Worm (Caenorhabditis elegans): ENCODE data around the gene prdx-3.

Gene prdx-3

ce11 chrIII:4434294-4434781 lies 27.1 kb downstream of the prdx-3 start, which contains the start of gene C28A5.1:
C28A5.1 (minus strand) TSS chrIII:4434344.
- TF ChIP-seq hmbx-1 (tag; optimal IDR thresholded peaks at IDR 0.05) (no peak), ama-1 (optimal IDR thresholded peaks at IDR 0.05) (no peak), hmg-4 (GFP tag; optimal IDR thresholded peaks at IDR 0.05) (no peak), flt-1 (GFP tag; IDR thresholded peaks at IDR 0.05) (no peak), tra-4 (tag; optimal IDR thresholded peaks at IDR 0.05) (no peak), pes-1 (GFP tag; IDR thresholded peaks at IDR 0.05) (no peak), scrt-1 (GFP tag; IDR thresholded peaks at IDR 0.05) (no peak), ceh-13 (GFP tag; optimal IDR thresholded peaks at IDR 0.05) (no peak)

ce11 chrIII:4435262-4435661 lies 28.0 kb downstream of the prdx-3 start:
- TF ChIP-seq sea-1 (GFP tag; conservative IDR thresholded peaks at IDR 0.05) (no peak), pes-1 (GFP tag; IDR thresholded peaks at IDR 0.05) (no peak), ets-7 (tag; optimal IDR thresholded peaks at IDR 0.05) (no peak), hnd-1 (tag; optimal IDR thresholded peaks at IDR 0.05) (no peak), tra-4 (tag; optimal IDR thresholded peaks at IDR 0.05) (no peak), scrt-1 (GFP tag; IDR thresholded peaks at IDR 0.05) (no peak), tbx-11 (GFP tag; IDR thresholded peaks at IDR 0.05) (no peak), hmbx-1 (tag; optimal IDR thresholded peaks at IDR 0.05) (no peak), flt-1 (GFP tag; IDR thresholded peaks at IDR 0.05) (no peak), ceh-13 (GFP tag; optimal IDR thresholded peaks at IDR 0.05) (no peak), ceh-36 (tag; optimal IDR thresholded peaks at IDR 0.05) (no peak), B0310.2 (tag; optimal IDR thresholded peaks at IDR 0.05) (no peak), F13C5.2 (tag; optimal IDR thresholded peaks at IDR 0.05) (no peak), tbx-37 (GFP tag; conservative IDR thresholded peaks at IDR 0.05) (no peak), aly-1 (tag; optimal IDR thresholded peaks at IDR 0.05) (no peak), hmg-4 (GFP tag; optimal IDR thresholded peaks at IDR 0.05) (no peak)

DNA sequence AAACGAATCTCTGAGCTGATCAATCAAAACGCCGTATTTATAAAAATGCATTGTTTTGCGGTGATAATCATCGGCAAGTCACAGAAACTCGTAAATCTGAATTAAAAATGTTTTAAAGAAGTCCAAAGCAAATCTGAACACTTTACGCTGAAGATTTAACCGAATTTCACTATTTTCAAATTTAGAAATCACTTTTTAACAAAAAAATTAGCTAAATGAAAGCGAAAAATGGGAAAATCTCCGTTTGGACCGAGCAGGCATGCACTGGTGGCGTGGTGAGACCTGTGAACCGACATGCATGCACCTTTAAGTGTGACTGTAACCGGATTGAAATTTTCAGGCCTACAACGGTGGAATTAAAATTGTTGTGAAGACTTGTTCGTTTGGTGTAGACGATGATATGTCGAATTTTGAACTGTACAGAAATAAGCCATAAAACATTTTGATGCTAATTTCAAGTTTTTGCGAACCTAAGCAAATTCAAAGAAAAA lies 32.3 kb downstream of the prdx-3 start, which contains the start of gene C28A5.2:
C28A5.2 (minus strand) TSS at position 51 of the 491 bp plus-strand sequence.
- no peak for TF ChIP-seq aly-1 (tag; optimal IDR thresholded peaks at IDR 0.05)

ce11 chrIII:4441781-4442180 lies 34.5 kb downstream of the prdx-3 start, which contains the start of gene nex-3:
nex-3 (plus strand) TSS chrIII:4442081.
- TF ChIP-seq scrt-1 (GFP tag; IDR thresholded peaks at IDR 0.05) (no peak), B0310.2 (tag; optimal IDR thresholded peaks at IDR 0.05) (no peak), tra-4 (tag; optimal IDR thresholded peaks at IDR 0.05) (no peak), ceh-13 (GFP tag; optimal IDR thresholded peaks at IDR 0.05) (no peak), aly-1 (tag; optimal IDR thresholded peaks at IDR 0.05) (no peak), ets-7 (tag; optimal IDR thresholded peaks at IDR 0.05) (no peak), sea-1 (GFP tag; conservative IDR thresholded peaks at IDR 0.05) (no peak), ceh-36 (tag; optimal IDR thresholded peaks at IDR 0.05) (no peak), flt-1 (GFP tag; IDR thresholded peaks at IDR 0.05) (no peak), tbx-37 (GFP tag; conservative IDR thresholded peaks at IDR 0.05) (no peak), F13C5.2 (tag; optimal IDR thresholded peaks at IDR 0.05) (no peak), pes-1 (GFP tag; IDR thresholded peaks at IDR 0.05) (no peak), tbx-11 (GFP tag; IDR thresholded peaks at IDR 0.05) (no peak), hmg-4 (GFP tag; optimal IDR thresholded peaks at IDR 0.05) (no peak), hnd-1 (tag; optimal IDR thresholded peaks at IDR 0.05) (no peak), ama-1 (optimal IDR thresholded peaks at IDR 0.05) (no peak)

DNA sequence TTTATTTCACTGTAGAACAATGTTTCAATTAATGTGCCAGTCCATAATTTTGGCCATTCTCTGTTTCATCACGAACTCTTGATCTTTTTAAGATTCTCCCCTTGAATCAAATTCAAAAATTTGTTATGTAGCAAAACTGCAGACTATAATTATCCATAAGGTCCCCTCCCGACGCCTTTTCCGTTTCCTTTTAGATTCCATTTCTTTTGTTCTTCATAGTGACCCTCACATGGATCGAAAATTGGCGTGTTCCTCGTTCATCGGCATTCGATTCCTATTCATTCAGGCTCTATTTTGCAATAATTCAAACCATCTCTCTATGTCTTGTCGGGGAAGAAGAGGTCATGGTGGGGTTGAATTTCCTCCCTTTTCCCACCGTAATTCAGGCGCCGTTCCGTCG lies 37.2 kb downstream of the prdx-3 start:
- TF ChIP-seq flt-1 (GFP tag; IDR thresholded peaks at IDR 0.05) (no peak), tbx-37 (GFP tag; conservative IDR thresholded peaks at IDR 0.05) (no peak), tbx-11 (GFP tag; IDR thresholded peaks at IDR 0.05) (no peak), ama-1 (optimal IDR thresholded peaks at IDR 0.05) (no peak), scrt-1 (GFP tag; IDR thresholded peaks at IDR 0.05) (no peak), pes-1 (GFP tag; IDR thresholded peaks at IDR 0.05) (no peak), ets-7 (tag; optimal IDR thresholded peaks at IDR 0.05) (no peak), tra-4 (tag; optimal IDR thresholded peaks at IDR 0.05) (no peak), ceh-13 (GFP tag; optimal IDR thresholded peaks at IDR 0.05) (no peak), hmg-4 (GFP tag; optimal IDR thresholded peaks at IDR 0.05) (no peak), sea-1 (GFP tag; conservative IDR thresholded peaks at IDR 0.05) (no peak), ceh-36 (tag; optimal IDR thresholded peaks at IDR 0.05) (no peak), hmbx-1 (tag; optimal IDR thresholded peaks at IDR 0.05) (no peak), hnd-1 (tag; optimal IDR thresholded peaks at IDR 0.05) (no peak), B0310.2 (tag; optimal IDR thresholded peaks at IDR 0.05) (no peak), F13C5.2 (tag; optimal IDR thresholded peaks at IDR 0.05) (no peak)

- no peak for TF ChIP-seq ama-1 (optimal IDR thresholded peaks at IDR 0.05)
- TF ChIP-seq flt-1 (GFP tag; IDR thresholded peaks at IDR 0.05): no peak
- TF ChIP-seq hmg-4 (GFP tag; optimal IDR thresholded peaks at IDR 0.05): no peak
- TF ChIP-seq pes-1 (GFP tag; IDR thresholded peaks at IDR 0.05): no peak
- no peak for TF ChIP-seq tra-4 (tag; optimal IDR thresholded peaks at IDR 0.05)
- no peak for TF ChIP-seq hmbx-1 (tag; optimal IDR thresholded peaks at IDR 0.05)
- no peak for TF ChIP-seq sea-1 (GFP tag; conservative IDR thresholded peaks at IDR 0.05)
- TF ChIP-seq tbx-37 (GFP tag; conservative IDR thresholded peaks at IDR 0.05): no peak
- TF ChIP-seq ceh-13 (GFP tag; optimal IDR thresholded peaks at IDR 0.05): no peak
- TF ChIP-seq aly-1 (tag; optimal IDR thresholded peaks at IDR 0.05): no peak
- no peak for TF ChIP-seq ets-7 (tag; optimal IDR thresholded peaks at IDR 0.05)
- no peak for TF ChIP-seq ceh-36 (tag; optimal IDR thresholded peaks at IDR 0.05)
These were observed 40.8 kb downstream of the prdx-3 start for ce11 chrIII:4448029-4448428.

DNA sequence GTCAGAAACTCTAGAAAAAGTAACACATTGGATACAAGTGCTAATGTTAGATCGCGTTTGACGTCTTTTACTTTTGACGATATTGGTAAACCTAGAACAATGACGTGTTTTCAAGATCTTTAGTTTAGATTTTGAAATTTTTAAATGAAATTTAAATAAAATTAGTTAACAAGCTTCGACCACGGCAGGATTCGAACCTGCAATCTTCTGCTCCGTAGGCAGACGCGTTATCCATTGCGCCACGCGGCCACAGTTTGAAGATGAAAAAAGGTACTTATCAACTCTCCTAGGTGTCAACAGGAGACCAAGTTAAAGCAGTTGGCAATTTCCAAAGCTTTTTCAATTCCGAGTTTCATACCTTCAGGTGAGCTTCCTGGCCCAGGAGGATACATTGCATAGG lies 42.1 kb downstream of the prdx-3 start:
- no peak for TF ChIP-seq pes-1 (GFP tag; IDR thresholded peaks at IDR 0.05)
- TF ChIP-seq hmbx-1 (tag; optimal IDR thresholded peaks at IDR 0.05): no peak
- TF ChIP-seq B0310.2 (tag; optimal IDR thresholded peaks at IDR 0.05): no peak
- TF ChIP-seq tra-4 (tag; optimal IDR thresholded peaks at IDR 0.05): no peak
- TF ChIP-seq hmg-4 (GFP tag; optimal IDR thresholded peaks at IDR 0.05): no peak
- TF ChIP-seq ceh-13 (GFP tag; optimal IDR thresholded peaks at IDR 0.05): no peak
- no peak for TF ChIP-seq scrt-1 (GFP tag; IDR thresholded peaks at IDR 0.05)
- no peak for TF ChIP-seq hnd-1 (tag; optimal IDR thresholded peaks at IDR 0.05)
- TF ChIP-seq ceh-36 (tag; optimal IDR thresholded peaks at IDR 0.05): no peak
- TF ChIP-seq ama-1 (optimal IDR thresholded peaks at IDR 0.05): no peak
- no peak for TF ChIP-seq flt-1 (GFP tag; IDR thresholded peaks at IDR 0.05)
- no peak for TF ChIP-seq aly-1 (tag; optimal IDR thresholded peaks at IDR 0.05)
- TF ChIP-seq tbx-37 (GFP tag; conservative IDR thresholded peaks at IDR 0.05): no peak
- no peak for TF ChIP-seq sea-1 (GFP tag; conservative IDR thresholded peaks at IDR 0.05)
- TF ChIP-seq ets-7 (tag; optimal IDR thresholded peaks at IDR 0.05): no peak
- no peak for TF ChIP-seq F13C5.2 (tag; optimal IDR thresholded peaks at IDR 0.05)
- no peak for TF ChIP-seq tbx-11 (GFP tag; IDR thresholded peaks at IDR 0.05)

Measured in whole organism, early embryonic.